Fruit fly (Drosophila melanogaster): ENCODE measurements around the gene Rab18.

Rab18 gene

DNA sequence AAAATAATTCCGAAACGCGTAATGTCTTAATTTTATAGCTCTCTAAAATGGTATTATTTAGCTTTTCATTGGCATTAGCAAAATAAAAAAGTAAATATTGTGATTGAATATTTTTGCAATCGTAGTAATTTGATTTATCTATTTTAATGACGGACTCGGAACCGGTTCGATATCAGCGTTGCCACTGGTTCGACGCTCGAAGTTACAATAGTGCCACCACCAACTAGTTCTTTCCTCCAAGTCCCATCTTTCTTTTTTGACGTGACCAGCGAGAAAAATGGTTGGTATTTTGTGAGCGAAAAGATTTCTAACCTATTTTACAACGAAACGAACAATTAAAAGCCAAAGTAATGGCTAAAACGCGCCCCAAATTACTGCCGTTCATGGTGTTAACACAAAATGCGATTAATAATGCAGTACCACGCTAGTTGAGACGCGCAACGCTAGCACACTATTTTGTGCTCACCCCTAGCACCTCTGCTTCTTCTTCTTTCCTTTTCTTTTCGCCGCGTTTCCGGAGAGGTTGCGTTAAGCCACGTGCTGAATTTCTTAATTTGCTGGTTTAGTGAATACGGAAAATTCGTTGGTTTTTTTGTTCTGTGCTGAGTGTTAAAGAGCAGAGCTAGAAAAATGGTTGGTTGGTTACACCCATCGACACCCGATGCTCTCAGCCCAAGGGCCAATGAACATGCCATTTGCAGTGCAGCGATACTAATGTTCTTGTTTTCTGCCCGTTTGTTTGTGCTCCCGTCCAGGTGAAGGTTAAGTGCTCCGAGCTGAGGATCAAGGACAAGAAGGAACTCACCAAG, 835 bp upstream of the Rab18 start, which contains the start of gene RpL35:
TSS of gene RpL35 (plus strand) at position 159 of the 809 bp plus-strand sequence.
- TF ChIP-seq bab1 (GFP tag; optimal IDR thresholded peaks at IDR 0.05) (peak; percentile 84), cic (GFP tag; optimal IDR thresholded peaks at IDR 0.05) (no peak), CG7045 (GFP tag; optimal IDR thresholded peaks at IDR 0.05) (no peak), CG11617 (GFP tag; optimal IDR thresholded peaks at IDR 0.05) (peak; percentile 76), tj (GFP tag; optimal IDR thresholded peaks at IDR 0.05) (peak; percentile 53), CG1620 (GFP tag; optimal IDR thresholded peaks at IDR 0.05) (peak; percentile 49), Clk (GFP tag; optimal IDR thresholded peaks at IDR 0.05) (no peak), CG12768 (GFP tag; optimal IDR thresholded peaks at IDR 0.05) (peak; percentile 34), CG5204 (GFP tag; optimal IDR thresholded peaks at IDR 0.05) (no peak), CG33017 (tag; optimal IDR thresholded peaks at IDR 0.05) (no peak), Mnt (GFP tag; optimal IDR thresholded peaks at IDR 0.05) (peak; percentile 96), CG14711 (tag; optimal IDR thresholded peaks at IDR 0.05) (peak; percentile 40), ovo (GFP tag; optimal IDR thresholded peaks at IDR 0.05) (peak; percentile 45), cnc (optimal IDR thresholded peaks at IDR 0.05) (no peak), pad (GFP tag; optimal IDR thresholded peaks at IDR 0.05) (peak; percentile 55), toe (GFP tag; optimal IDR thresholded peaks at IDR 0.05) (peak; percentile 21), Crg-1 (GFP tag; optimal IDR thresholded peaks at IDR 0.05) (peak; percentile 78), Hr96 (GFP tag; optimal IDR thresholded peaks at IDR 0.05) (peak; percentile 83), kay (GFP tag; ENCODE audit: borderline replicate concordance) (no peak), CG7101 (tag; optimal IDR thresholded peaks at IDR 0.05) (peak; percentile 71)

- no peak for TF ChIP-seq Hr96 (GFP tag; optimal IDR thresholded peaks at IDR 0.05)
- no peak for TF ChIP-seq Clk (GFP tag; optimal IDR thresholded peaks at IDR 0.05)
- peak; percentile 65 for TF ChIP-seq bab1 (GFP tag; optimal IDR thresholded peaks at IDR 0.05)
- no peak for TF ChIP-seq CG5204 (GFP tag; optimal IDR thresholded peaks at IDR 0.05)
- peak; percentile 68 for TF ChIP-seq Mnt (GFP tag; optimal IDR thresholded peaks at IDR 0.05)
- peak; percentile 2 for TF ChIP-seq CG7101 (tag; optimal IDR thresholded peaks at IDR 0.05)
- TF ChIP-seq ovo (GFP tag; optimal IDR thresholded peaks at IDR 0.05) = no peak
- peak; percentile 34 for TF ChIP-seq cic (GFP tag; optimal IDR thresholded peaks at IDR 0.05)
- TF ChIP-seq CG14711 (tag; optimal IDR thresholded peaks at IDR 0.05) = peak; percentile 15
- TF ChIP-seq kay (GFP tag; ENCODE audit: borderline replicate concordance) = no peak
- peak; percentile 62 for TF ChIP-seq tj (GFP tag; optimal IDR thresholded peaks at IDR 0.05)
- no peak for TF ChIP-seq CG11617 (GFP tag; optimal IDR thresholded peaks at IDR 0.05)
- peak; percentile 59 for TF ChIP-seq Crg-1 (GFP tag; optimal IDR thresholded peaks at IDR 0.05)
- TF ChIP-seq pad (GFP tag; optimal IDR thresholded peaks at IDR 0.05) = peak; percentile 27
- no peak for TF ChIP-seq CG12768 (GFP tag; optimal IDR thresholded peaks at IDR 0.05)
- peak; percentile 7 for TF ChIP-seq toe (GFP tag; optimal IDR thresholded peaks at IDR 0.05)
- TF ChIP-seq cnc (optimal IDR thresholded peaks at IDR 0.05) = no peak
- peak; percentile 44 for TF ChIP-seq CG1620 (GFP tag; optimal IDR thresholded peaks at IDR 0.05)
- no peak for TF ChIP-seq CG33017 (tag; optimal IDR thresholded peaks at IDR 0.05)
Measured at dm6 chrX:5665902-5666301, 5.7 kb downstream of the Rab18 start, which contains the start of the genes Sirt4 and CG4119. Gene Sirt4, minus strand, starts transcription at chrX:5665940. Gene CG4119, plus strand, starts transcription at chrX:5666052.

DNA sequence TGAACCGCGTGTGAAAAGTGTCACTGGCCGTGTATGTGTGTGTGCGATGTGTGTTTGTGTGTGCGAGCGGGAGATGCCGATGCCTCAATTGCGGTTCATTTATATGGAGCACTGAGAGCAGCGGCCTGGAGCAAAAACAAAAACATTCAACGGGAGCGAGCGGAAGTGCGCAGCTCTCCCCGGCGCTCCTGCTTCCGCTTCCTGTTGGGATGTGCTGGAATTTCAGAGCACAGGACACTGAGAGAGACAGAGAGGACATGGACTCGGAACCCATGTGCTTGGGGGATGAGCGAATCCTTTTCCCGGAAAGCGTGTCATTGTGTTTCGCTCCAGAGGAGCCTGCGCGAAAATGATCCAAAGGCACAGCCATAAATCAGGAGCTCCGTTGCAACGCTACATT, 7.4 kb downstream of the Rab18 start:
- TF ChIP-seq CG11617 (GFP tag; optimal IDR thresholded peaks at IDR 0.05) = no peak
- TF ChIP-seq Clk (GFP tag; optimal IDR thresholded peaks at IDR 0.05) = no peak
- TF ChIP-seq Hr96 (GFP tag; optimal IDR thresholded peaks at IDR 0.05) = no peak
- TF ChIP-seq CG33017 (tag; optimal IDR thresholded peaks at IDR 0.05) = no peak
- TF ChIP-seq CG1620 (GFP tag; optimal IDR thresholded peaks at IDR 0.05) = no peak
- TF ChIP-seq pad (GFP tag; optimal IDR thresholded peaks at IDR 0.05) = peak; percentile 4
- TF ChIP-seq toe (GFP tag; optimal IDR thresholded peaks at IDR 0.05) = no peak
- no peak for TF ChIP-seq cnc (optimal IDR thresholded peaks at IDR 0.05)
- no peak for TF ChIP-seq CG5204 (GFP tag; optimal IDR thresholded peaks at IDR 0.05)
- TF ChIP-seq bab1 (GFP tag; optimal IDR thresholded peaks at IDR 0.05) = no peak
- peak; percentile 33 for TF ChIP-seq Mnt (GFP tag; optimal IDR thresholded peaks at IDR 0.05)
- no peak for TF ChIP-seq CG7101 (tag; optimal IDR thresholded peaks at IDR 0.05)

DNA sequence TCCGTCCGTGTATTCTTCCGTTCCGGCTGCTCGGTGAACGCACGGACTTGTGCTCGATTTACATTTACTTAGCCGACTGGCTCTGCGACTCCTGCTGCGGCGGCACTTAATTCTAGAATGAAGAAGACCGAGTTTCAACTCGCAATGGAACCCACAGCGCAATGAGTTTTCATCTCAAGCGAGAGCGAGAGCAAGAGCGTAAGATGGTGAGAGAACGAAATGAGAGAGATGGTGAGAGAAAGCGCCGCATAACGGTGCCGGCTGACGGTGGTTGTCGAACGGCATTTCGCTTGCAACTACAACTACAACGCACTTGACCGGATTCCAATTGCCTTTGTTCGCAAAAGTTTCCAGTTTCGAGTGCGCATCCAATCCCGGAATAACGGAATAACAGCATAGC, 8.9 kb downstream of the Rab18 start, which contains the start of gene OtopLc:
TSS of gene OtopLc (minus strand) at position 101 of the 400 bp plus-strand sequence.
- no peak for TF ChIP-seq CG33017 (tag; optimal IDR thresholded peaks at IDR 0.05)
- TF ChIP-seq Clk (GFP tag; optimal IDR thresholded peaks at IDR 0.05) = no peak
- TF ChIP-seq ovo (GFP tag; optimal IDR thresholded peaks at IDR 0.05) = no peak

dm6 chrX:5661971-5662370, 9.6 kb downstream of the Rab18 start:
- TF ChIP-seq pad (GFP tag; optimal IDR thresholded peaks at IDR 0.05) (peak; percentile 53), CG5204 (GFP tag; optimal IDR thresholded peaks at IDR 0.05) (no peak)

- TF ChIP-seq CG14711 (tag; optimal IDR thresholded peaks at IDR 0.05) = no peak
- TF ChIP-seq pad (GFP tag; optimal IDR thresholded peaks at IDR 0.05) = peak; percentile 96
- TF ChIP-seq CG12768 (GFP tag; optimal IDR thresholded peaks at IDR 0.05) = no peak
- no peak for TF ChIP-seq cnc (optimal IDR thresholded peaks at IDR 0.05)
- TF ChIP-seq CG1620 (GFP tag; optimal IDR thresholded peaks at IDR 0.05) = no peak
Measured at dm6 chrX:5649998-5650397, 21.6 kb downstream of the Rab18 start.

Measured in whole organism, adult.